Fruit fly (Drosophila melanogaster) whole organism, adult: Measurements from ENCODE around the gene CG31467.

ENCODE experiments used
- CG11617 ChIP-seq: fragments of 200-800 bp; sonication (Bioruptor generic); optimal IDR thresholded peaks from 2 replicates; lab custom pipeline; 2017; ENCODE audit warnings: mild to moderate bottlenecking, missing biosample characterization, missing genetic modification reagents, missing genetic modification characterization
- CG12768 ChIP-seq: fragments of 200-800 bp; sonication (Bioruptor generic); optimal IDR thresholded peaks from 2 replicates; lab custom pipeline; 2017; ENCODE audit warnings: missing biosample characterization, missing genetic modification characterization, mild to moderate bottlenecking, moderate library complexity, missing genetic modification reagents
- CG14711 ChIP-seq: fragments of 200-800 bp; sonication (Bioruptor generic); optimal IDR thresholded peaks from 2 replicates; lab custom pipeline; 2018; ENCODE audit warnings: missing biosample characterization, mild to moderate bottlenecking, missing genetic modification characterization, moderate library complexity
- CG1620 ChIP-seq: fragments of 200-800 bp; sonication (Bioruptor generic); optimal IDR thresholded peaks from 2 replicates; lab custom pipeline; 2016; ENCODE audit warnings: missing biosample characterization, missing genetic modification characterization
- CG33017 ChIP-seq: fragments of 200-800 bp; sonication (Bioruptor generic); optimal IDR thresholded peaks from 2 replicates; lab custom pipeline; 2018; ENCODE audit warnings: missing biosample characterization, mild to moderate bottlenecking, missing genetic modification characterization, moderate library complexity
- CG5204 ChIP-seq: fragments of 200-800 bp; sonication (Bioruptor generic); optimal IDR thresholded peaks from 2 replicates; lab custom pipeline; 2016; ENCODE audit warnings: missing biosample characterization, missing genetic modification characterization
- CG7045 ChIP-seq: fragments of 200-800 bp; sonication (Bioruptor generic); optimal IDR thresholded peaks from 2 replicates; lab custom pipeline; 2017; ENCODE audit warnings: missing biosample characterization, mild to moderate bottlenecking, missing genetic modification characterization
- CG7101 ChIP-seq: fragments of 200-800 bp; sonication (Bioruptor generic); optimal IDR thresholded peaks from 2 replicates; lab custom pipeline; 2018; ENCODE audit warnings: missing biosample characterization, mild to moderate bottlenecking, missing genetic modification characterization, moderate library complexity
- Clk ChIP-seq: fragments of 200-800 bp; sonication (Bioruptor generic); optimal IDR thresholded peaks from 2 replicates; lab custom pipeline; 2017; ENCODE audit warnings: missing biosample characterization, missing genetic modification characterization
- Crg-1 ChIP-seq: fragments of 200-800 bp; sonication (Bioruptor generic); optimal IDR thresholded peaks from 2 replicates; lab custom pipeline; 2016; ENCODE audit warnings: missing biosample characterization, missing genetic modification characterization
- Hr96 ChIP-seq: fragments of 200-800 bp; sonication (Bioruptor generic); optimal IDR thresholded peaks from 2 replicates; lab custom pipeline; 2016; ENCODE audit warnings: missing biosample characterization, missing genetic modification characterization
- Mnt ChIP-seq: fragments of 200-800 bp; sonication (Bioruptor generic); optimal IDR thresholded peaks from 2 replicates; lab custom pipeline; 2016; ENCODE audit warnings: missing biosample characterization, mild to moderate bottlenecking, missing genetic modification characterization
- bab1 ChIP-seq: fragments of 200-800 bp; sonication (Bioruptor generic); optimal IDR thresholded peaks from 3 replicates; lab custom pipeline; 2019; ENCODE audit warnings: missing biosample characterization, mild to moderate bottlenecking, missing genetic modification characterization, moderate library complexity
- cic ChIP-seq: fragments of 200-800 bp; sonication (Bioruptor generic); optimal IDR thresholded peaks from 2 replicates; lab custom pipeline; 2017; ENCODE audit warnings: missing biosample characterization, mild to moderate bottlenecking, missing genetic modification characterization, moderate library complexity
- cnc ChIP-seq, 2 experiments: fragments of >200 bp; optimal IDR thresholded peaks; 2 replicates each; lab custom pipeline; 2017
- kay ChIP-seq: fragments of 200-800 bp; sonication (Bioruptor generic); peaks from one replicate; lab custom pipeline; 2016; ENCODE audit warnings: missing biosample characterization, missing genetic modification characterization, borderline replicate concordance
- ovo ChIP-seq: fragments of 200-800 bp; sonication (Bioruptor generic); optimal IDR thresholded peaks from 2 replicates; lab custom pipeline; 2016; ENCODE audit warnings: missing biosample characterization, missing genetic modification characterization
- pad ChIP-seq: fragments of 200-800 bp; sonication (Bioruptor generic); optimal IDR thresholded peaks from 3 replicates; lab custom pipeline; 2017; ENCODE audit warnings: missing biosample characterization, missing genetic modification characterization, mild to moderate bottlenecking, moderate library complexity, missing genetic modification reagents
- tj ChIP-seq: fragments of 200-800 bp; sonication (Bioruptor generic); optimal IDR thresholded peaks from 3 replicates; lab custom pipeline; 2017; ENCODE audit warnings: missing biosample characterization, mild to moderate bottlenecking, missing genetic modification characterization, moderate library complexity
- toe ChIP-seq: fragments of 200-800 bp; sonication (Bioruptor generic); optimal IDR thresholded peaks from 2 replicates; lab custom pipeline; 2016; ENCODE audit warnings: missing biosample characterization, missing genetic modification characterization

Gene CG31467

DNA sequence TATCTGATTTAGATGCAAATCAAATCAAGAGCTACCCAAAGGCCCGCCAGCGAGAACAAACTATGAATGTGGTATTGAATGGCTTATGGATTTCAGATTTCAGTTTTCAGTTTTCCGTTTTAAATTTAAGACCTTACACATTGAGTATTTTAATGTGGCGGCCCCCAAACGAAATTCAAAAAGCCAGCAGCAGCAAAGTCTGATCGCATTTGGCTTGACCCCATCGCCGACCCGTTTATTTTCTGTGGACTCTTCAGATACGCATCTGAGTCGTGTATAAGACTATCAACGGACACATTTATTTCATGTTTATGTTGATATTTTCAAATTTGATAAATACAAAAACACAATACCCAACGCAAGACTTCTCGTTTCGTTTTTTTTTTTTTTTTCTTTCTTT, 47.1 kb downstream of the CG31467 start:
- TF ChIP-seq cnc (optimal IDR thresholded peaks at IDR 0.05; lab: Kevin White, UChicago), result no peak
- TF ChIP-seq CG11617, result no peak
- TF ChIP-seq CG7101, result no peak
- TF ChIP-seq tj (GFP tag; lab: Kevin White, UChicago), result no peak
- TF ChIP-seq Crg-1 (GFP tag; lab: Kevin White, UChicago), result no peak
- TF ChIP-seq bab1, result no peak
- TF ChIP-seq CG7045 (GFP tag; lab: Kevin White, UChicago), result no peak
- TF ChIP-seq CG1620, result no peak
- TF ChIP-seq CG14711 (tag; lab: Kevin White, UChicago), result no peak
- TF ChIP-seq toe (GFP tag; lab: Kevin White, UChicago), result no peak
- TF ChIP-seq Clk (GFP tag; lab: Kevin White, UChicago), result no peak
- no peak for TF ChIP-seq pad (GFP tag; lab: Kevin White, UChicago)
- TF ChIP-seq CG12768 (GFP tag; lab: Kevin White, UChicago), result no peak

DNA sequence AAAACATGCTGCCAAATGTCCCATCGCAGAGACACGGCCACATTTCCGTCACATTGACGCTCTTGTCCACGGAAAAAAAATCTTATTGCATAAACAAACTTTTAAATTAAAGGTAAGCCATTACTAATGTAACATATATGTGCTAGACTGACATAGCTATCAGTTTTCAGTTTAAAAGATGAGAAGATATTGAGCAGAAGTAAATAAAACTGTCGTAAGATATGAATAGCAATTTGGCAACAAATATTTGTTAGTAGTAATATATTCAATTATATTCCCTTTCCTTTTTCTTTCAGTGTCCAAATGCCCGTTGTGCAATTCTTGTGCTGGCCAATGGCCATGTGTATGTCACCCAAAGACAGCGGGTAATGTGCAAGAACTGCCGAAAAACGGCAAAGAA, 47.9 kb downstream of the CG31467 start:
- no peak for TF ChIP-seq kay (GFP tag; lab: Kevin White, UChicago)
- TF ChIP-seq tj (GFP tag; lab: Kevin White, UChicago), result no peak

DNA sequence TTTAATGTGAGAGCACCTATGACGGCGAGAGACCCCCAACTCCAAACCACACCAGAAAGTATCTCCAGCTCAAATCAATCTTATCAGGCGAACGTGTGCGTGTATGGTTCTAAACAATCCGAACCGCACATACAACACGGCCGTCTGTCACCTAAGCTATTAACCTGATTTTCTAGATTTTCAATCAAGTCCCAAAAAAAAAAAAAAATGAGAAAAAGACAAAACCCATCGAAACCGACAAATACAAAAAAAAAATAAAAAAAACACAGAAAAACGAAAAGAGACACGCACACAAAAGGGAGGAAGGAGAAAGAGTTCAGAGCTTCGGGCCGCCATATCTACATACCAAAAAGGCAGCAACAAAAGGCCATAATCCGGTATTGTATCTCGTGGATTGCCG, 50.1 kb downstream of the CG31467 start:
- no peak for TF ChIP-seq toe (GFP tag; lab: Kevin White, UChicago)
- TF ChIP-seq Hr96 (GFP tag; lab: Kevin White, UChicago), result no peak
- TF ChIP-seq CG5204 (GFP tag; lab: Kevin White, UChicago), result no peak

DNA sequence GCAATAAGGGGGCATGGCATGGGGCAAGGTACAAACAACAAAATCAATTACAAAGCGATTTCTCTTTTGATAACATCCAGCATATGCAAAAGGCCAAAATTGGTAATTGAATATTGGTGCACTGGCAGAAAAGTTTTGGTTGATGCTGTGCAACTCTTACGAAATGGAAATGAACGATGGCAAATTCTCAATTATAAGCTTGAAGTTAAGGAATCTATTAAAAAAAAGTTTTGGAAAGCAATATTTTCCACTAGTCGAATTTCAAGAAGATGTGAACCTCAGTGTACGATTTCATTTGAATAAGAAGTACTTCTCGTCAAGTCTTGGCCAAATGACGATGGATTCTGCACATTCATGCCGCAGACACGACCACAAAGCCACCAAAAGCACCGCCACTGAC, 50.7 kb downstream of the CG31467 start:
- TF ChIP-seq bab1 (no peak), pad (GFP tag; lab: Kevin White, UChicago) (no peak), Hr96 (GFP tag; lab: Kevin White, UChicago) (no peak), kay (GFP tag; lab: Kevin White, UChicago) (no peak), CG12768 (GFP tag; lab: Kevin White, UChicago) (no peak), tj (GFP tag; lab: Kevin White, UChicago) (no peak), CG33017 (tag; lab: Kevin White, UChicago) (no peak), cnc (optimal IDR thresholded peaks at IDR 0.05; lab: Kevin White, UChicago) (no peak), Mnt (GFP tag; lab: Kevin White, UChicago) (no peak), Clk (GFP tag; lab: Kevin White, UChicago) (no peak), CG14711 (tag; lab: Kevin White, UChicago) (no peak), CG11617 (no peak), CG1620 (no peak), ovo (GFP tag; lab: Kevin White, UChicago) (no peak), CG7045 (GFP tag; lab: Kevin White, UChicago) (no peak), cic (no peak)
